Fruit fly (Drosophila melanogaster) whole organism, embryonic: Measurements from ENCODE around the gene CG32432.

Source experiments
- Ada2b ChIP-seq: fragments of 200-800 bp; sonication (Bioruptor generic); IDR thresholded peaks from 2 replicates; pipeline ENCODE4 v1.3.6; 2022; ENCODE audit warnings: missing biosample characterization, missing genetic modification characterization
- CG12236 ChIP-seq: fragments of 200-800 bp; sonication (Bioruptor generic); optimal IDR thresholded peaks from 2 replicates; lab custom pipeline; 2016; ENCODE audit warnings: missing biosample characterization, missing genetic modification characterization
- CG12769 ChIP-seq: fragments of 200-800 bp; sonication (Bioruptor generic); optimal IDR thresholded peaks from 2 replicates; lab custom pipeline; 2019; ENCODE audit warnings: missing biosample characterization, mild to moderate bottlenecking, missing genetic modification characterization, moderate library complexity
- CG1832 ChIP-seq: fragments of 200-800 bp; sonication (Bioruptor generic); optimal IDR thresholded peaks from 2 replicates; lab custom pipeline; 2017; ENCODE audit warnings: missing biosample characterization, mild to moderate bottlenecking, missing genetic modification characterization, inconsistent platforms
- CG2129 ChIP-seq: fragments of 200-800 bp; sonication (Bioruptor generic); IDR thresholded peaks from 2 replicates; pipeline ENCODE4 v1.3.6; 2022; ENCODE audit warnings: missing biosample characterization, missing genetic modification characterization; ENCODE audit not compliant: partially characterized antibody
- CG3065 ChIP-seq: fragments of 200-800 bp; sonication (Bioruptor generic); optimal IDR thresholded peaks from 2 replicates; lab custom pipeline; 2016; ENCODE audit warnings: missing biosample characterization, missing genetic modification characterization
- CG4360 ChIP-seq: fragments of 200-800 bp; sonication (Bioruptor generic); IDR thresholded peaks from 2 replicates; pipeline ENCODE4 v1.3.6; 2022; ENCODE audit warnings: missing biosample characterization, missing genetic modification characterization
- CG5953 ChIP-seq: fragments of 200-800 bp; sonication (Bioruptor generic); IDR thresholded peaks from 2 replicates; pipeline ENCODE4 v1.3.6; 2022; ENCODE audit warnings: missing biosample characterization, missing genetic modification characterization
- CG6175 ChIP-seq: fragments of 200-800 bp; sonication (Bioruptor generic); IDR thresholded peaks from 3 replicates; pipeline ENCODE4 v1.3.6; 2022; ENCODE audit warnings: missing biosample characterization, missing genetic modification characterization
- CG6689 ChIP-seq: fragments of 200-800 bp; sonication (Bioruptor generic); IDR thresholded peaks from 2 replicates; pipeline ENCODE4 v1.3.6; 2022; ENCODE audit warnings: missing biosample characterization, missing genetic modification characterization
- D19A ChIP-seq: fragments of 200-800 bp; optimal IDR thresholded peaks from 3 replicates; lab custom pipeline; 2019; ENCODE audit warnings: missing biosample characterization, mild to moderate bottlenecking, missing genetic modification characterization, moderate library complexity
- Dbx ChIP-seq: fragments of 200-800 bp; sonication (Bioruptor generic); IDR thresholded peaks from 3 replicates; pipeline ENCODE4 v1.3.6; 2022; ENCODE audit warnings: missing biosample characterization, missing genetic modification characterization
- E2f2 ChIP-seq: fragments of 200-800 bp; sonication (Bioruptor generic); IDR thresholded peaks from 2 replicates; pipeline ENCODE4 v1.3.6; 2022; ENCODE audit warnings: missing biosample characterization, missing genetic modification characterization
- Ets65A ChIP-seq: fragments of 200-800 bp; sonication (Bioruptor generic); peaks from one replicate; lab custom pipeline; 2016; ENCODE audit warnings: missing biosample characterization, missing genetic modification characterization
- Jarid2 ChIP-seq: fragments of 200-800 bp; sonication (Bioruptor generic); optimal IDR thresholded peaks from 3 replicates; lab custom pipeline; 2017; ENCODE audit warnings: mild to moderate bottlenecking, missing biosample characterization, missing genetic modification reagents, missing genetic modification characterization
- Med ChIP-seq: fragments of 200-800 bp; sonication (Bioruptor generic); peaks from one replicate; lab custom pipeline; 2016; ENCODE audit warnings: missing biosample characterization, missing genetic modification characterization, mild to moderate bottlenecking, inconsistent platforms, moderate library complexity
- Nf-YB ChIP-seq: fragments of 200-800 bp; sonication (Bioruptor generic); optimal IDR thresholded peaks from 3 replicates; lab custom pipeline; 2019; ENCODE audit warnings: missing biosample characterization, mild to moderate bottlenecking, missing genetic modification characterization, moderate library complexity
- Nf-YC ChIP-seq: fragments of 200-800 bp; optimal IDR thresholded peaks from 3 replicates; lab custom pipeline; 2019; ENCODE audit warnings: missing biosample characterization, mild to moderate bottlenecking, missing genetic modification characterization, moderate library complexity
- Optix ChIP-seq: fragments of 200-800 bp; sonication (Bioruptor generic); IDR thresholded peaks from 3 replicates; pipeline ENCODE4 v1.3.6; 2022; ENCODE audit warnings: missing biosample characterization, missing genetic modification characterization
- Six4 ChIP-seq: fragments of 200-800 bp; sonication (Bioruptor generic); optimal IDR thresholded peaks from 2 replicates; lab custom pipeline; 2016; ENCODE audit warnings: missing biosample characterization, missing genetic modification characterization
- Vsx1 ChIP-seq: fragments of 200-800 bp; sonication (Bioruptor generic); optimal IDR thresholded peaks from 2 replicates; lab custom pipeline; 2017; ENCODE audit warnings: missing biosample characterization, mild to moderate bottlenecking, missing genetic modification characterization, missing genetic modification reagents
- ara ChIP-seq: fragments of 200-800 bp; sonication (Bioruptor generic); IDR thresholded peaks from 2 replicates; pipeline ENCODE4 v1.3.6; 2022; ENCODE audit warnings: missing biosample characterization, missing genetic modification characterization
- crc ChIP-seq: fragments of 200-800 bp; sonication (Bioruptor generic); optimal IDR thresholded peaks from 2 replicates; lab custom pipeline; 2016; ENCODE audit warnings: missing biosample characterization, missing genetic modification characterization
- dm ChIP-seq: fragments of 200-800 bp; sonication (Bioruptor generic); optimal IDR thresholded peaks from 3 replicates; lab custom pipeline; 2016; ENCODE audit warnings: missing biosample characterization, missing genetic modification characterization
- en ChIP-seq: fragments of 200-800 bp; sonication (Bioruptor generic); optimal IDR thresholded peaks from 2 replicates; lab custom pipeline; 2016; ENCODE audit warnings: missing biosample characterization, missing genetic modification characterization
- esg ChIP-seq: fragments of 200-800 bp; sonication (Bioruptor generic); conservative IDR thresholded peaks from 2 replicates; pipeline ENCODE4 v1.3.6; 2022; ENCODE audit warnings: missing biosample characterization, missing genetic modification characterization
- gro ChIP-seq: fragments of 200-800 bp; sonication (Bioruptor generic); optimal IDR thresholded peaks from 2 replicates; lab custom pipeline; 2016; ENCODE audit warnings: missing biosample characterization, missing genetic modification characterization
- gsb-n ChIP-seq: fragments of 200-800 bp; sonication (Bioruptor generic); optimal IDR thresholded peaks from 3 replicates; lab custom pipeline; 2018; ENCODE audit warnings: missing biosample characterization, mild to moderate bottlenecking, missing genetic modification characterization
- mam ChIP-seq: fragments of 200-800 bp; sonication (Bioruptor generic); optimal IDR thresholded peaks from 3 replicates; lab custom pipeline; 2016; ENCODE audit warnings: missing biosample characterization, missing genetic modification characterization
- nerfin-1 ChIP-seq: fragments of 200-800 bp; sonication (Bioruptor generic); optimal IDR thresholded peaks from 3 replicates; lab custom pipeline; 2019; ENCODE audit warnings: missing biosample characterization, mild to moderate bottlenecking, missing genetic modification characterization, moderate library complexity
- nom ChIP-seq: fragments of 200-800 bp; sonication (Bioruptor generic); optimal IDR thresholded peaks from 2 replicates; lab custom pipeline; 2017; ENCODE audit warnings: missing biosample characterization, missing genetic modification characterization, mild to moderate bottlenecking, moderate library complexity, missing genetic modification reagents
- pfk ChIP-seq: fragments of 200-800 bp; sonication (Bioruptor generic); optimal IDR thresholded peaks from 2 replicates; lab custom pipeline; 2018; ENCODE audit warnings: missing biosample characterization, mild to moderate bottlenecking, missing genetic modification characterization, moderate library complexity
- pros ChIP-seq: fragments of 200-800 bp; sonication (Bioruptor generic); optimal IDR thresholded peaks from 3 replicates; lab custom pipeline; 2019; ENCODE audit warnings: missing biosample characterization, mild to moderate bottlenecking, missing genetic modification characterization, moderate library complexity
- sens ChIP-seq: fragments of 200-800 bp; sonication (Bioruptor generic); peaks from one replicate; lab custom pipeline; 2016; ENCODE audit warnings: missing biosample characterization, missing genetic modification characterization
- seq ChIP-seq: fragments of 200-800 bp; sonication (Bioruptor generic); IDR thresholded peaks from 2 replicates; pipeline ENCODE4 v1.3.6; 2022; ENCODE audit warnings: missing biosample characterization, missing genetic modification characterization
- stc ChIP-seq: fragments of 200-800 bp; sonication (Bioruptor generic); IDR thresholded peaks from 2 replicates; pipeline ENCODE4 v1.3.6; 2022; ENCODE audit warnings: missing biosample characterization, missing genetic modification characterization
- tna ChIP-seq: fragments of 200-800 bp; sonication (Bioruptor generic); IDR thresholded peaks from 2 replicates; pipeline ENCODE4 v1.3.6; 2022; ENCODE audit warnings: missing biosample characterization, missing genetic modification characterization; ENCODE audit not compliant: partially characterized antibody
- zf30C ChIP-seq: fragments of 200-800 bp; sonication (Bioruptor generic); optimal IDR thresholded peaks from 3 replicates; lab custom pipeline; 2018; ENCODE audit warnings: missing biosample characterization, mild to moderate bottlenecking, missing genetic modification characterization

CG32432 gene

dm6 chr3L:20798325-20798846, 86.6 kb downstream of the CG32432 start, which contains the start of the genes CG3698 and tzn (continued):
- TF ChIP-seq Optix: peak; percentile 90
- peak; percentile 82 for TF ChIP-seq Ada2b (GFP tag; lab: Robert Waterston, UW)
- peak; percentile 76 for TF ChIP-seq mam (GFP tag; lab: Kevin White, UChicago)
- TF ChIP-seq dm (GFP tag; lab: Kevin White, UChicago): peak; percentile 85

- TF ChIP-seq CG5953 (GFP tag; lab: Robert Waterston, UW) (0 out of 2 replicates have a peak, but pooled peaks have one; percentile 11), CG6689 (GFP tag; lab: Robert Waterston, UW) (no peak), Ets65A (peak; percentile 93), CG6175 (GFP tag; lab: Robert Waterston, UW) (0 out of 3 replicates have a peak, but pooled peaks have one; percentile 20), Med (GFP tag; lab: Kevin White, UChicago) (peak; percentile 44), en (GFP tag; lab: Kevin White, UChicago) (no peak), Dbx (0 out of 3 replicates have a peak, but pooled peaks have one; percentile 13), sens (GFP tag; lab: Kevin White, UChicago) (peak; percentile 11)
These were observed 87.6 kb downstream of the CG32432 start for dm6 chr3L:20797379-20797778.

- TF ChIP-seq pfk (GFP tag; lab: Kevin White, UChicago): peak; percentile 98
- no peak for TF ChIP-seq D19A (tag; lab: Kevin White, UChicago)
- TF ChIP-seq gsb-n: no peak
- TF ChIP-seq Nf-YC (tag; lab: Kevin White, UChicago): peak; percentile 91
- peak; percentile 39 for TF ChIP-seq Six4
- no peak for TF ChIP-seq Vsx1
- no peak for TF ChIP-seq ara (GFP tag; lab: Robert Waterston, UW)
- TF ChIP-seq nom (GFP tag; lab: Kevin White, UChicago): no peak
- TF ChIP-seq CG4360 (GFP tag; lab: Robert Waterston, UW): no peak
- no peak for TF ChIP-seq esg (GFP tag; lab: Robert Waterston, UW)
- peak; percentile 3 for TF ChIP-seq Jarid2 (GFP tag; lab: Kevin White, UChicago)
- no peak for TF ChIP-seq CG3065 (GFP tag; lab: Kevin White, UChicago)
- peak; percentile 70 for TF ChIP-seq pros
- TF ChIP-seq tna (GFP tag; lab: Robert Waterston, UW): no peak
- TF ChIP-seq nerfin-1 (tag; lab: Kevin White, UChicago): peak; percentile 28
- TF ChIP-seq Nf-YB (GFP tag; lab: Kevin White, UChicago): peak; percentile 86
- no peak for TF ChIP-seq stc
- TF ChIP-seq gro (GFP tag; lab: Kevin White, UChicago): no peak
- TF ChIP-seq zf30C (GFP tag; lab: Kevin White, UChicago): peak; percentile 12
- no peak for TF ChIP-seq E2f2 (GFP tag; lab: Robert Waterston, UW)
- TF ChIP-seq CG2129 (GFP tag; lab: Robert Waterston, UW): no peak
- TF ChIP-seq crc: no peak
- TF ChIP-seq seq: peak; percentile 68; the same call in 1 of the 2 replicates
- no peak for TF ChIP-seq CG12769 (tag; lab: Kevin White, UChicago)
- no peak for TF ChIP-seq CG1832 (GFP tag; lab: Kevin White, UChicago)
- no peak for TF ChIP-seq CG12236 (GFP tag; lab: Kevin White, UChicago)
These were observed 88.2 kb downstream of the CG32432 start for dm6 chr3L:20796757-20797156.
